Worm (Caenorhabditis elegans) whole organism, mixed stage, embryonic: ENCODE results near the gene ocr-1.

Experiments used
- ces-1 ChIP-seq: fragments of 150-350 bp; optimal IDR thresholded peaks from 2 replicates; lab custom pipeline; 2014; ENCODE audit warnings: missing biosample characterization, missing genetic modification reagents, missing genetic modification characterization
- cnd-1 ChIP-seq: fragments of 200-800 bp; sonication (Bioruptor generic); optimal IDR thresholded peaks from 2 replicates; lab custom pipeline; 2018; ENCODE audit warnings: mild to moderate bottlenecking, missing genetic modification characterization, missing compliant biosample characterization
- elt-3 ChIP-seq: fragments of 150-350 bp; optimal IDR thresholded peaks from 2 replicates; lab custom pipeline; 2014; ENCODE audit warnings: missing biosample characterization, missing genetic modification characterization
- lin-13 ChIP-seq: fragments of 150-350 bp; optimal IDR thresholded peaks from 2 replicates; lab custom pipeline; 2014; ENCODE audit warnings: missing biosample characterization, missing genetic modification characterization
- lsy-2 ChIP-seq: fragments of 150-350 bp; optimal IDR thresholded peaks from 2 replicates; lab custom pipeline; 2014; ENCODE audit warnings: missing biosample characterization, missing genetic modification characterization
- nhr-237 ChIP-seq: fragments of 150-350 bp; optimal IDR thresholded peaks from 2 replicates; lab custom pipeline; 2014; ENCODE audit warnings: missing biosample characterization, missing genetic modification characterization
- nhr-28 ChIP-seq: fragments of 150-350 bp; optimal IDR thresholded peaks from 2 replicates; lab custom pipeline; 2014; ENCODE audit warnings: missing biosample characterization, missing genetic modification characterization
- pha-4 ChIP-seq: fragments of 150-350 bp; optimal IDR thresholded peaks from 2 replicates; lab custom pipeline; 2018; ENCODE audit warnings: missing biosample characterization, missing genetic modification reagents, missing genetic modification characterization
- unc-39 ChIP-seq: fragments of 150-350 bp; optimal IDR thresholded peaks from 2 replicates; lab custom pipeline; 2014; ENCODE audit warnings: missing biosample characterization, missing genetic modification characterization
- unc-62 ChIP-seq: fragments of 150-350 bp; optimal IDR thresholded peaks from 2 replicates; lab custom pipeline; 2014; ENCODE audit warnings: missing biosample characterization, missing genetic modification reagents, missing genetic modification characterization
- ztf-11 ChIP-seq: fragments of 150-350 bp; optimal IDR thresholded peaks from 2 replicates; lab custom pipeline; 2014; ENCODE audit warnings: missing biosample characterization, missing genetic modification characterization

- no peak for TF ChIP-seq pha-4
- peak; percentile 68 for TF ChIP-seq ces-1 (GFP tag; lab: Kevin White, UChicago)
- TF ChIP-seq nhr-28 (tag; lab: Kevin White, UChicago) = no peak
- TF ChIP-seq nhr-237 (tag; lab: Kevin White, UChicago) = peak; percentile 48
- TF ChIP-seq unc-62 (GFP tag; lab: Kevin White, UChicago) = peak; percentile 52
- peak; percentile 53 for TF ChIP-seq cnd-1 (tag; lab: Kevin White, UChicago)
- peak; percentile 58 for TF ChIP-seq lin-13 (tag; lab: Kevin White, UChicago)
- TF ChIP-seq lsy-2 = peak; percentile 19
- no peak for TF ChIP-seq unc-39 (tag; lab: Kevin White, UChicago)
- TF ChIP-seq ztf-11 (tag; lab: Kevin White, UChicago) = no peak
- TF ChIP-seq elt-3 (tag; lab: Kevin White, UChicago) = no peak
Observed at ce11 chrV:10715158-10716152, 48.7 kb upstream of the ocr-1 start.
